Worm (Caenorhabditis elegans): ENCODE measurements around the gene C17F4.11.

- no peak for TF ChIP-seq him-1 (tag; optimal IDR thresholded peaks at IDR 0.05)
- no peak for TF ChIP-seq dao-5 (tag; optimal IDR thresholded peaks at IDR 0.05)
Measured at ce11 chrII:3247556-3247955, 10.3 kb downstream of the C17F4.11 start.

Data from whole organism, L4/young adult.